Worm (Caenorhabditis elegans) whole organism, dauer: Measurements from ENCODE around the gene flp-3.

ENCODE experiments used
- unc-62 ChIP-seq: sonication (generic microtip); optimal IDR thresholded peaks from 2 replicates; lab custom pipeline; 2017; ENCODE audit warnings: missing biosample characterization, missing genetic modification reagents, missing genetic modification characterization

Gene flp-3

DNA sequence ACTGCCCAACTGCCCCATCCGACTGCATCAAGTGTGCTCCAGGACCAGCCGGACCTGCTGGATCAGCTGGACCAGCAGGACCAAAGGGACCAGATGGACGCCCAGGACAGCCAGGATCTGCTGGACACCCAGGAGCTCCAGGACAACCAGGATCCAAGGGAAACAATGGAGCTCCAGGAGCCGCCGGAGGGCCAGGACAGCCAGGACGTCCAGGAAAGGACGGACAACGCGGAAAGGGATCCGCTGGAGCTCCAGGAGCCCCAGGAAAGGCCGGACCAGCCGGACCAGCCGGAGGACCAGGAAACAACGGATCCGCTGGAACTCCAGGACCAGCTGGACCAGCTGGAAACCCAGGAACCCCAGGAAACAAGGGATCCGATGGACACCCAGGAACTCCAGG is 14.7 kb downstream of the flp-3 start:
- TF ChIP-seq unc-62 (GFP tag; lab: Kevin White, UChicago): no peak

DNA sequence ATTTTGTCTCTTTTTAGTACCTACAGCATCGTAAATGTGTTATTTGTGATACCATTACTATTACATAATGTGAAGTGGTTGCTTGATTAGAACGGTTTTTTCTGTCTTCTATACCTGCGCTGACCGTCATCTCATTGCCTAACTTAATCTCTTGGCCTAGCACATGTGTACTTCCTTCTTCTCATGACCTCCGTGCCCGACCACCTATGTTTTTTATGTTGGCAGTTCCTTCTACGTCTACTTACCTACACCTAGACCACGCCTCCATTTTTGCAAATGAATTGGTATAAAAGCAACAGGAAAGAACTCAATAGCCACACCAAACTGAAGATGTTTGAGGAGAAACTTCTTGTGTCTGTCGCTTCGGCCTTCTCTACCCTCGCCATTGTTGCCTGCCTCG is 15.5 kb downstream of the flp-3 start, which contains the start of gene col-176:
Gene col-176 (plus strand): TSS at position 301 of the 400 bp plus-strand sequence.
- no peak for TF ChIP-seq unc-62 (GFP tag; lab: Kevin White, UChicago)

DNA sequence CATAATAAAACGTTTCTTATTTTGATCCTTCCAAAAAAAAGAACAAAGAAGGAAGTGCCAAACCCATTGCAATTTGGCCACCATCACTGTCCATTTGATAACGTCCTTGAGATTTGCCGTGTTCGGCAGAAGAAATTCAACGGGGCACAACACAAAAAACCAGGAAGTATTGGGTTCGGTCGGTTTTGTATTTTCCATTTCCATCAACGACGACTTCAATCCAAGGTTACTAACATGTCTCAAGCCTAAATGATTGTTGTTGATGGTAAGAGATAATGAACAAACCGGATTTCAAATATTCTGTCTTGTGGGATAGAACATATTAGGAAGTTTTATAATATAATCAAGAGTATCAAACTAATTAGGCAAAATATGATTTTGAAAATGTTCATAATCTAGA is 16.4 kb downstream of the flp-3 start:
- TF ChIP-seq unc-62 (GFP tag; lab: Kevin White, UChicago): no peak

DNA sequence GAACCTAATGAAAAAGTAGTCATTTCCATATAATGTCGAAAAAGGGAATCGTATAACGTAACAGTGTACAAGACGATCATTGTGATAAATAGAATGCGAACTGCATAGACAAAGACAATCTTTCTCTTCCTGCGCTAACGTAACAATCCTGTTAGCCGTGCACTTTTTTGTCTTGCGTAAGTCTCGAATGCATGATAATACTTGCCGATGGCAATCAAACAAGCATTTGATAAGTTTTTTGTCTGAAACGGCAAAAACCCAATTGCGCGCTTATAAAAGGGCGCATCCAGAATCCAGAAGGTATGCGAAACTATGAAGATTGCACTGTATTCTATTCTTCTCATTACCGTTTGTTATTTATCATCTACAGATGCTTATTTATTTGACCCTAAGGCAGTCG is 17.8 kb downstream of the flp-3 start, which contains the start of gene dao-4:
Gene dao-4 (plus strand): TSS at position 301 of the 400 bp plus-strand sequence.
- no peak for TF ChIP-seq unc-62 (GFP tag; lab: Kevin White, UChicago)

DNA sequence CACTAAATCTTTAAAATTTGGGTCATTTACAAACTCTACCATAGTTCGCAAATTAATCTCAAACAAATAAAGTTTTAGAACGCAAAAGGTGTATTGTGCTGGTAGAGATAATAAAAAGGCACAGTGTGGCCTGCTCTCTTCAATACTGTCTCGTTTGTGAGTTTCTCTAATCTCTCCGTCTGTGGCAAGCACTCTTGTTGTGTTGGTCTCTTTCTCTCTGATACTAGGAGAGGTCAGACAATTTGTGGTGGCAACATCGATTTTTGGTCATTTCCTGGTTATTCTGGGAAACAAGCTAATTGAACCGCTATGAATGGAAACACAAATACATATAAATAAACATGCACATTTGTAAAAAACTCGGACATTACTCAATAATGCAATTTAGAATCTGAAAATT is 18.5 kb downstream of the flp-3 start, which contains the start of gene ZC373.5:
Gene ZC373.5 (minus strand): TSS at position 159 of the 400 bp plus-strand sequence.
- TF ChIP-seq unc-62 (GFP tag; lab: Kevin White, UChicago): no peak

DNA sequence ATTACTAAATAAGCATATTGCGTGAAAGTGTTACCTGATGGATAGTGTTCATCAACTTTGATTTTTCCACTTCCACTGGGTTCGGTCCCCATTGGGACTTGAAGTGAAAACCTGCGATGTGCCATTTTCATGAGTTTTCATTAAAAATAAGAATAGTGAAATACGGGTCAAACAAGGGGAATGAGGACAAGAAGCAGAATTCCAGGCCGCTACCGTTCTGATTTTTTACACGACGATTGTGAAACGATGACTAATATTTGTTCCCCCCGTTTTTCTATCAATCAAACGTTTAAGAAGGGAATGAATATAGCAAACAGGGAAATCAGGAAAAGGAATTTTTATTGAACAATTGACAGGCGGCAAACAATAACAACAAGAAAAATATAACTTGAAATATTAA is 23.1 kb downstream of the flp-3 start, which contains the start of gene mlck-1:
Gene mlck-1 (minus strand): TSS at position 101 of the 400 bp plus-strand sequence.
- no peak for TF ChIP-seq unc-62 (GFP tag; lab: Kevin White, UChicago)

DNA sequence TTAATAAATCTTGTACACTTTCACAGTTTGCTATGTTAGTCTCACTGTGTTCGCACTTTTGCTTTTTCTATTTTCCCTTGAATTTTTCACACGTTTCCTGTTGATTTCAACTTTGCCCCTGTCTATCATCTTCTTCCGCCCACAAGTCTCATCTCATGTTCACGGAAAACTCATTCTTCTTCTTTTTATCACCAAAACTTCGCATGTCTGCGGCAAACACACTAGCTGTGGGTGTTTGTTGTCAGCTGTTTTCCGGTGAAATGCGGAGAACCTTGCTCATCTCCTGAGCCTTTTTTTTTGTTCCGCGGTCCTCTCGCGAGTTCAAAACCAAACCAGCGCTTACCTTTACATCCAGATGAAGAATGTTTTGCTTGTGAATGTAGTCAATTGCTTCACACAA is 24.3 kb downstream of the flp-3 start:
- TF ChIP-seq unc-62 (GFP tag; lab: Kevin White, UChicago): no peak

DNA sequence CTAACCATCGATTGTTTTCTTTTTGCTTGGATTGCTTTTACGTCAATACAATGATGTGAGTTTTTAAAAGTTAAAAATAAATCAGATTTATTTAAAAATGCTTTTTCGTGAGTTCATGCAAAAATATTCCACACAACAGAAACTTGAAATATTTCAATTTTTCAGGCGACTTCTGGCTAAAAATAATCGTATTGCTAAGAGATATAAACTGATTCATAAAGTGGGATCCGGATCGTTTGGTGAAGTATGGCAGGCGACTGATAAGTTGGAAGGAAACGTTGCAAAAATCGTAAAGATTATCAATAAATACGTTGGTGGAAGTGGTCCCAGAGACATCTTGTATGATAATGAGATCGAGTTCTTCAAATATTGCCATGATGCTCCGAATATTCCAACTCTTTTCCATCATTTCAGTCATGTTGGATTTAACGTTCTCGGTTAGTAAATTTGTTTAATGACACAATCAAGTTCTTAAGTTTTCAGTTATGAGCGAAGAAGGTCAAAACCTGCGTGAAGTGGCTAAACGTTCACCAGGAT is 32.2 kb downstream of the flp-3 start, which contains the start of gene ZC373.3:
Gene ZC373.3 (plus strand): TSS at position 51 of the 537 bp plus-strand sequence.
- TF ChIP-seq unc-62 (GFP tag; lab: Kevin White, UChicago): no peak

DNA sequence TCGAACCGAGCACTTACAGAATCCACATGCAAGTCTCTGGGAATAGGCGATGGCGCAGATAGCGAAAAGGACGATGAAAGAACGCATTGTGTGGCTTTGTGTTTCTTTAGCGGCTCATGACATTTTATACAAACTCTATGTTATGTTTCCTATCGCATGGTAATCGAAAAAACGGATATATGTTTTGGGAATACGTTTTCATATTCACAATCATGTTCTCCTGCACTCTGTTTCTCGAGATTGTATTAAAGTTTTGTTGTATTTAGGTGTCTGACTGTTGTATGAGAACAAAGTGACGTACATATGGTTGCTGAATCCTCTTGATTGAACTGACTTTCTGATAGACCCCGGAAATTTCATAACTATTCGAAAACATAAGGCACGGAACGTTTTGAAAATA is 34.4 kb downstream of the flp-3 start, which contains the start of gene ZC373.2:
Gene ZC373.2 (minus strand): TSS at position 101 of the 400 bp plus-strand sequence.
- TF ChIP-seq unc-62 (GFP tag; lab: Kevin White, UChicago): no peak

DNA sequence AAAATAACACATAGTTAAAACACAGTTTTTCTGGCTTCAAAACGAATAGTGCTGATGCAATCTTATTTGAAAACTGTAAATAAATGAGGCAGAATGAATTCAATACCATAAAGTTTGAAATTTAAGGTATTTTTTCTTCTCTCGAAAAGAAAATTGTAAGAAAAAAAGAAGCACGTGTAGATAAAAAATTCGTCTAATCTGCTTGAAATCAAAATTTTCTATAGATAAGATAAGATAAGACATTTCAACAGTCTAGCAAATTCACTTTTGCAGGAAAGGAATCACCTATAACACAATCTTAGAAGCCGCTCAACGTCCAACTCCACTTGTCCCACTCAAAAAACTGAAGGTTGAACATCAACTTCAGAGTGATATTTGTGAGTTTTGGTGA is 38.4 kb downstream of the flp-3 start:
- no peak for TF ChIP-seq unc-62 (GFP tag; lab: Kevin White, UChicago)

DNA sequence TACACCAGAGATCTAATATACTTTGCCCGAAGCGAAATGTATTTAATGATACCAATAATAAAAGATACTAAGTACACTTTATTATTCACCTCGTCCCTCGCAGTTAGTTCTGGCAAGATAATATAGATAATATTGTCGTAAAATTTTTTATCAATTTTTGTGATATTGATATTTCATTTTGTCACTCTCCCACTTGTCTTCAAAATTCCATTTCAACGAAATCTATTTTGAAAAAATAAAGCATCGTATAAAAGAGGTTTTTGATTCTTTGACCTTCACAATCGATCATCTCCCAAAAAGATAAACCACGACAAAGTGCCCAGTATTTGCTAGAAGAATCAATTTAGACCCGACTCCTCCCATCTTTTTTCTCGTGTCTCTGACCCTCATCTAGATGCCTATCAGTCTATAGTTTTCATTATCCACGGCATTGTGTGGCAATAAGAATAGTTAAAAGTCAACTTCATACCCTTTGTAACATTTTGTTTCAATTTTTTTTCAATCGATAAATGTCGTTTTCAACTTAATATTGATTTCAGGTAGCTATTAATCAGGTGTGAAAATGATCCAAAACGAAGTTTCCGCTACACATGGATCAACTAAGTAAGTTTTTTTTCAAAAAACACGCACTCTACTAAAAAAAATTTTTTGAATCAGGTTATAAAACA is 38.9 kb downstream of the flp-3 start, which contains the start of gene cbs-1:
Gene cbs-1 (plus strand): TSS at position 534 of the 668 bp plus-strand sequence.
- TF ChIP-seq unc-62 (GFP tag; lab: Kevin White, UChicago): no peak

DNA sequence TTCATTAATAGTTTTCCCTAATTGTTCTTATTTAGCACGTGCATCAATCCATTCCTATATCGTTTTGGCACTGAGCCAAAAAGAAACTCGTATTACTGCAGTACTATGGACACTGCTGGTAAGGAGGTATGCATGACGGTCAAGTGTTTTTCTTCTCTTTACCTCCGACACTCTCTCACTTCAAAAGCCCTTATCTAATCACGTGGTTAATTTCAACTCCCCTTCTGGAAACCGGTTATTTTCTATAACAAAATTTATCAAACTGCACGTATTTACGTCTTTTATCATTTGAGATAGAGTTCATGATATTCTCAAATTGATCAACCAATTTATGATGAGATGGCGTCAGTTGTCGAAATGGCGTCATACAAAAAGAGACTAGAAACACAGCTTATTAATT is 41.1 kb downstream of the flp-3 start:
- TF ChIP-seq unc-62 (GFP tag; lab: Kevin White, UChicago): no peak

DNA sequence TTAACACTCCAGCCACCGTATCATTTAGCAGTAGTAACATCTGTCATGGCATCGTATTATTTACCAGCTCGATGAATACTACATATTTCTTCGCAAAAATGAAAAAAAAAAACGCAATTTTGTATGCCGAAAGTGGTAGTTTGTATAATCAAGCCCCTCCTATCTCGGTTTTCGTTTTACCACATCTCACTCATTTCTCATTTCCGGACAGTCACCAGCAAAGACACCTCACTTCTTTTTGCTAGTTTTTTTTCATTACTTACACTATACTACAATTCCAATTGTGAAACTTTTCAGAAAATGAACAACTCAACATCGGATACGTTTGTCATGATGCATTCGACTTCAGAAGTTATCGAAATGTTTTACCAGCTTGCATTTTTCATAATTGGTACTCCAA is 43.6 kb downstream of the flp-3 start, which contains the start of gene gnrr-3:
Gene gnrr-3 (plus strand): TSS at position 301 of the 400 bp plus-strand sequence.
- no peak for TF ChIP-seq unc-62 (GFP tag; lab: Kevin White, UChicago)

DNA sequence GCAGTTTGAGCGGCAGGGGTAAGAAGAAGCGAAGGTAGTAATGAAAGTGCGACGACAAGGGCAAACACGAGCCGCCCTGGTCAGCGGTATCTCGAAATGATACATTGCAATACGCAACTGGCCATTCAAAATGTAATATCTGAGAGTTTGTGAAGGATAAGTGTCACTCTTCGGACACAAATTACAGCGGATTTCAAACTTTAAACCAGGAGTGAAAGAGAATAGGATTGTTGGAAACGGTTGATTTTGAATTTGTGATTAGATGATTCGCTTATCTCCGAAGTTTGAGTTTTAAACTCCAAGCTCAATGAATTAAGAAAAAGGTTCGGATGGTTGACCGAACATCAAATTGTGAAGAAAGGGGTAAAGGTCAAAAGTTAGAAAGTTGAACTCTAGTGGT is 45.4 kb downstream of the flp-3 start, which contains the start of gene ZC374.2:
Gene ZC374.2 (minus strand): TSS at position 101 of the 400 bp plus-strand sequence.
- TF ChIP-seq unc-62 (GFP tag; lab: Kevin White, UChicago): no peak

DNA sequence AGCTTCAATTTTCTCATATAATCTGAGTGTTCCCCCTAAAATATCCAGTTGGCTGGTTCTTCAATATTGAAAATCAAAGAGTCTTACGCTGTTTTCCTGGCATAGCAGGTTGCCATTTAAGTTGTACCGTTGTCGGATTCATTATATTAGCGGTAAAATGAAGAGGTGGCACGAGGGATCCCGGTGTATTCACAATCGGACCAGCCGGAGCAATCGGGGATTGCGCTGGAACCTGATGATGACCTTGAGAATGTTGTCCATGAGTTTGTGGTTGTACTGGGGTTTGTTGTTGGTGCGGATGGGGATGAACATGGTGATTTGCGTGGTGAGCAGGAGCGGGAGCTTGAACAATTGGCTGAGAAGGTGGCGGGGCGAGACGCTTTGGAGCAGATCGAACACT is 48.3 kb downstream of the flp-3 start:
- TF ChIP-seq unc-62 (GFP tag; lab: Kevin White, UChicago): no peak
